Fruit fly (Drosophila melanogaster) whole organism, wandering third instar larva: ENCODE measurements around the gene Mal-B2.

Source experiments
- CG32264 ChIP-seq: fragments of 200-800 bp; sonication (Bioruptor generic); optimal IDR thresholded peaks from 2 replicates; lab custom pipeline; 2016; ENCODE audit warnings: missing biosample characterization, missing genetic modification characterization
- CG9705 ChIP-seq: fragments of 200-800 bp; sonication (Bioruptor generic); optimal IDR thresholded peaks from 2 replicates; lab custom pipeline; 2018; ENCODE audit warnings: missing biosample characterization, mild to moderate bottlenecking, missing genetic modification characterization
- CrebA ChIP-seq: fragments of 200-800 bp; sonication (Bioruptor generic); optimal IDR thresholded peaks from 2 replicates; lab custom pipeline; 2016; ENCODE audit warnings: missing biosample characterization, mild to moderate bottlenecking, missing genetic modification characterization, borderline replicate concordance
- Dfd ChIP-seq: fragments of >200 bp; optimal IDR thresholded peaks from 2 replicates; lab custom pipeline; 2017; ENCODE audit warnings: missing biosample characterization, missing genetic modification characterization
- Dif ChIP-seq: fragments of 200-275, 200-300 bp; sonication (Bioruptor generic); optimal IDR thresholded peaks from 2 replicates; lab custom pipeline; 2018; ENCODE audit warnings: missing biosample characterization, missing genetic modification characterization; ENCODE audit not compliant: partially characterized antibody
- GATAd ChIP-seq: sonication (Bioruptor generic); optimal IDR thresholded peaks from 2 replicates; lab custom pipeline; 2016; ENCODE audit warnings: missing biosample characterization, missing genetic modification characterization
- HLH106 ChIP-seq: fragments of 200-800 bp; optimal IDR thresholded peaks from 3 replicates; lab custom pipeline; 2019; ENCODE audit warnings: missing biosample characterization, mild to moderate bottlenecking, missing genetic modification characterization, moderate library complexity
- Hr83 ChIP-seq: fragments of 200-300 bp; sonication (Bioruptor generic); optimal IDR thresholded peaks from 2 replicates; lab custom pipeline; 2016; ENCODE audit warnings: missing biosample characterization, mild to moderate bottlenecking, missing genetic modification characterization, moderate library complexity; ENCODE audit not compliant: poor library complexity, severe bottlenecking
- Jra ChIP-seq: sonication (Bioruptor generic); optimal IDR thresholded peaks from 2 replicates; lab custom pipeline; 2016; ENCODE audit warnings: missing biosample characterization, missing genetic modification characterization
- Myc ChIP-seq: fragments of >200 bp; optimal IDR thresholded peaks from 2 replicates; lab custom pipeline; 2017
- N ChIP-seq: fragments of >200 bp; optimal IDR thresholded peaks from 2 replicates; lab custom pipeline; 2018; ENCODE audit warnings: missing biosample characterization, missing external identifiers, missing genetic modification characterization
- OdsH ChIP-seq: fragments of 200-800 bp; sonication (Bioruptor generic); optimal IDR thresholded peaks from 2 replicates; lab custom pipeline; 2016; ENCODE audit warnings: missing biosample characterization, mild to moderate bottlenecking, missing genetic modification characterization
- Sp1 ChIP-seq: fragments of 200-800 bp; sonication (Bioruptor generic); optimal IDR thresholded peaks from 3 replicates; lab custom pipeline; 2019; ENCODE audit warnings: missing biosample characterization, mild to moderate bottlenecking, missing genetic modification characterization, moderate library complexity
- Vsx2 ChIP-seq: fragments of 200-300, 225-300 bp; sonication (Bioruptor generic); optimal IDR thresholded peaks from 2 replicates; lab custom pipeline; 2018; ENCODE audit warnings: missing biosample characterization, missing genetic modification characterization; ENCODE audit not compliant: partially characterized antibody
- brk ChIP-seq: fragments of 200-800 bp; sonication (Bioruptor generic); optimal IDR thresholded peaks from 2 replicates; lab custom pipeline; 2016; ENCODE audit warnings: missing biosample characterization, mild to moderate bottlenecking, missing genetic modification characterization
- dl ChIP-seq, 2 experiments: fragments of 175-275, 200-275 bp in 1 of 2; fragments of 200-275 bp in 1 of 2; sonication (Bioruptor generic); optimal IDR thresholded peaks; lab custom pipeline; 2018; ENCODE audit warnings: mild to moderate bottlenecking in 2 of 2, missing biosample characterization in 2 of 2, missing genetic modification characterization in 2 of 2, moderate library complexity in 2 of 2; ENCODE audit not compliant: partially characterized antibody in 2 of 2, insufficient read depth in 1 of 2
- dmrt93B ChIP-seq: fragments of 200-800 bp; sonication (Bioruptor generic); optimal IDR thresholded peaks from 2 replicates; lab custom pipeline; 2018; ENCODE audit warnings: missing biosample characterization, mild to moderate bottlenecking, missing genetic modification characterization
- dsf ChIP-seq: sonication (Bioruptor generic); optimal IDR thresholded peaks from 2 replicates; lab custom pipeline; 2016; ENCODE audit warnings: missing biosample characterization, missing genetic modification characterization, borderline replicate concordance
- ey ChIP-seq: fragments of 200-800 bp; sonication (Bioruptor generic); optimal IDR thresholded peaks from 2 replicates; lab custom pipeline; 2016; ENCODE audit warnings: missing biosample characterization, missing genetic modification characterization
- h ChIP-seq: fragments of 200-800 bp; sonication (Bioruptor generic); optimal IDR thresholded peaks from 3 replicates; lab custom pipeline; 2016; ENCODE audit warnings: missing biosample characterization, mild to moderate bottlenecking, missing genetic modification characterization
- jim ChIP-seq: fragments of 175-275, 200-325 bp; sonication (Bioruptor generic); optimal IDR thresholded peaks from 2 replicates; lab custom pipeline; 2016; ENCODE audit warnings: missing biosample characterization, mild to moderate bottlenecking, missing genetic modification characterization
- lola ChIP-seq: fragments of >200 bp; optimal IDR thresholded peaks from 2 replicates; lab custom pipeline; 2017; ENCODE audit warnings: missing biosample characterization, missing genetic modification characterization
- rgr ChIP-seq: fragments of 200-800 bp; sonication (Bioruptor generic); optimal IDR thresholded peaks from 3 replicates; lab custom pipeline; 2016; ENCODE audit warnings: missing biosample characterization, mild to moderate bottlenecking, missing genetic modification characterization
- sage ChIP-seq: fragments of 200-800 bp; sonication (Bioruptor generic); optimal IDR thresholded peaks from 2 replicates; lab custom pipeline; 2016; ENCODE audit warnings: missing biosample characterization, mild to moderate bottlenecking, missing genetic modification characterization
- tai ChIP-seq: sonication (Bioruptor generic); optimal IDR thresholded peaks from 2 replicates; lab custom pipeline; 2016; ENCODE audit warnings: missing biosample characterization, missing genetic modification characterization
- usp ChIP-seq: fragments of >200 bp; optimal IDR thresholded peaks from 2 replicates; lab custom pipeline; 2017; ENCODE audit warnings: missing biosample characterization, missing genetic modification characterization
- woc ChIP-seq: sonication (Bioruptor generic); optimal IDR thresholded peaks from 2 replicates; lab custom pipeline; 2016; ENCODE audit warnings: missing biosample characterization, mild to moderate bottlenecking, missing genetic modification characterization

Gene Mal-B2

dm6 chr2L:11874890-11875289, 25.1 kb downstream of the Mal-B2 start:
- no peak for TF ChIP-seq Sp1 (GFP tag; lab: Kevin White, UChicago)
- no peak for TF ChIP-seq h (GFP tag; lab: Kevin White, UChicago)
- no peak for TF ChIP-seq CG9705
- no peak for TF ChIP-seq lola (GFP tag; lab: Kevin White, UChicago)
- TF ChIP-seq GATAd (GFP tag; lab: Kevin White, UChicago): no peak
- TF ChIP-seq tai: no peak
- no peak for TF ChIP-seq usp (GFP tag; lab: Kevin White, UChicago)
- TF ChIP-seq brk (GFP tag; lab: Kevin White, UChicago): no peak
- no peak for TF ChIP-seq Myc (lab: Kevin White, UChicago)

DNA sequence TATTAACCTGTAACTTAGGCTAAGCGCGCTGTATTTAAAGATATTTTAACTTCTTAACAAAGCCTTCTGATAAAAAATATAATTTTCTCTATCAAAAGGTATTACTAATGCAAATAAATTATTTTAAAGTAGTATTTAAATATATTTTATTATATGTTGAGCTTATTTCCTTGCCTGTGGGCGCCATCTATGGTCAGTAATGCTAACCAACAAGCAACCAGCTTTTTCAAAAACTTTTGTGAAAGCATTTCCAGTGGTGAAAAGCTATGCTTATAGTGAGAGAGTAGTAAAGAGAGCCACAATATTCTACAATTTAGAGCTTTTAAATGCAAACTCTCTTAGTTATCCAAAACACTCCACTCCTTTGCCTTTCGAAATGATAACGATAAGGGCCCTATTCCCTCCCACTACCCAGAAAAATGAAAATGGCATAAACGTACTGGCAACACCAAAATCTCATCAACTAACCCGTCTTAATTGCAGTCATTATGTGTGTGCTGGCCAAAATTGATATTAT, 29.1 kb downstream of the Mal-B2 start:
- TF ChIP-seq jim (no peak), Hr83 (GFP tag; lab: Kevin White, UChicago) (no peak)

dm6 chr2L:11893269-11893668, 43.5 kb downstream of the Mal-B2 start:
- no peak for TF ChIP-seq rgr (GFP tag; lab: Kevin White, UChicago)
- TF ChIP-seq Jra: no peak
- no peak for TF ChIP-seq CG32264 (GFP tag; lab: Kevin White, UChicago)
- no peak for TF ChIP-seq Dfd (GFP tag; lab: Kevin White, UChicago)
- no peak for TF ChIP-seq OdsH
- no peak for TF ChIP-seq ey (GFP tag; lab: Kevin White, UChicago)
- TF ChIP-seq dmrt93B (GFP tag; lab: Kevin White, UChicago): no peak
- TF ChIP-seq Vsx2 (GFP tag; lab: Kevin White, UChicago): no peak
- TF ChIP-seq brk (GFP tag; lab: Kevin White, UChicago): no peak
- TF ChIP-seq lola (GFP tag; lab: Kevin White, UChicago): no peak
- no peak for TF ChIP-seq dl (GFP tag; optimal IDR thresholded peaks at IDR 0.05; lab: Kevin White, UChicago; ENCODE audit: insufficient read depth in 1 of 2, partially characterized antibody in 2 of 2)
- TF ChIP-seq CrebA (GFP tag; lab: Kevin White, UChicago): no peak
- TF ChIP-seq dsf (GFP tag; lab: Kevin White, UChicago): no peak
- no peak for TF ChIP-seq tai
- TF ChIP-seq usp (GFP tag; lab: Kevin White, UChicago): no peak
- no peak for TF ChIP-seq HLH106 (tag; lab: Kevin White, UChicago)
- no peak for TF ChIP-seq sage
- TF ChIP-seq Dif: no peak
- no peak for TF ChIP-seq N (GFP tag; lab: Kevin White, UChicago)
- TF ChIP-seq woc (GFP tag; lab: Kevin White, UChicago): no peak
- TF ChIP-seq, all 38 proteins: peak for 0
